Worm (Caenorhabditis elegans) whole organism, mixed stage, embryonic: Measurements from ENCODE around the gene arg-1.

Experiments
- blmp-1 ChIP-seq: fragments of 150-350 bp; optimal IDR thresholded peaks from 2 replicates; lab custom pipeline; 2014; ENCODE audit warnings: missing biosample characterization, missing genetic modification characterization
- ceh-43 ChIP-seq: fragments of 200-800 bp; sonication (Bioruptor generic); optimal IDR thresholded peaks from 2 replicates; lab custom pipeline; 2018; ENCODE audit warnings: mild to moderate bottlenecking, missing genetic modification characterization, moderate library complexity, missing compliant biosample characterization
- drap-1 ChIP-seq: fragments of 200-800 bp; sonication (Bioruptor generic); optimal IDR thresholded peaks from 3 replicates; lab custom pipeline; 2018; ENCODE audit warnings: mild to moderate bottlenecking, missing genetic modification characterization, missing compliant biosample characterization
- elt-1 ChIP-seq: sonication (generic microtip); optimal IDR thresholded peaks from 2 replicates; lab custom pipeline; 2017; ENCODE audit warnings: missing genetic modification characterization, mild to moderate bottlenecking, missing compliant biosample characterization, antibody characterized with exemption, moderate library complexity, borderline replicate concordance; ENCODE audit not compliant: insufficient read depth
- lin-13 ChIP-seq: fragments of 150-350 bp; optimal IDR thresholded peaks from 2 replicates; lab custom pipeline; 2014; ENCODE audit warnings: missing biosample characterization, missing genetic modification characterization
- mep-1 ChIP-seq: fragments of 150-350 bp; optimal IDR thresholded peaks from 2 replicates; lab custom pipeline; 2017; ENCODE audit warnings: missing biosample characterization, missing genetic modification reagents, missing genetic modification characterization, inconsistent platforms
- nhr-12 ChIP-seq: fragments of 150-350 bp; optimal IDR thresholded peaks from 2 replicates; lab custom pipeline; 2014; ENCODE audit warnings: missing biosample characterization, missing genetic modification characterization
- nhr-237 ChIP-seq: fragments of 150-350 bp; optimal IDR thresholded peaks from 2 replicates; lab custom pipeline; 2014; ENCODE audit warnings: missing biosample characterization, missing genetic modification characterization
- pha-4 ChIP-seq: fragments of 150-350 bp; optimal IDR thresholded peaks from 2 replicates; lab custom pipeline; 2018; ENCODE audit warnings: missing biosample characterization, missing genetic modification reagents, missing genetic modification characterization
- unc-39 ChIP-seq: fragments of 150-350 bp; optimal IDR thresholded peaks from 2 replicates; lab custom pipeline; 2014; ENCODE audit warnings: missing biosample characterization, missing genetic modification characterization
- ztf-11 ChIP-seq: fragments of 150-350 bp; optimal IDR thresholded peaks from 2 replicates; lab custom pipeline; 2014; ENCODE audit warnings: missing biosample characterization, missing genetic modification characterization

DNA sequence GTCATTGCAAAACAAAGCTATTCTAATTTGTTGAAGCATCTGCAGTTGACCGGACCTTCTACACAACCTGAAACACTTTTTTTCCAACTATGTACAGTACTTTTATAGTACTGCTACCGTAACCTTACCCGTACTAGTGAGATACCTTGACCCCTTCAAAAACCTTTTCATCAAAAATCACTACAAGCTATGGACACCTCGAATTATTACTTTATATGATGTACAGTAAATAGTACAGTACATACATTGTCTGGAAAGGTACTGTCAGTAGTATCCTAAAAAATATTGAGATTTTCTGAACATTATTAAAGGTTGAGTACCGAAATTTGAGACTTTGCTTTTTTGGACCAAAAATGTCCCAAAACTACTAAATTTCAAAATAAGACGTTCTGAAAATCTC lies 1.0 kb upstream of the arg-1 start:
- TF ChIP-seq lin-13 (tag; lab: Kevin White, UChicago) (no peak), drap-1 (no peak), unc-39 (tag; lab: Kevin White, UChicago) (no peak), ztf-11 (no peak), ceh-43 (GFP tag; lab: Kevin White, UChicago) (no peak), blmp-1 (tag; lab: Kevin White, UChicago) (no peak), mep-1 (tag; lab: Kevin White, UChicago) (no peak), nhr-237 (no peak), nhr-12 (tag; lab: Kevin White, UChicago) (no peak), pha-4 (tag; lab: Kevin White, UChicago) (no peak), elt-1 (tag; lab: Kevin White, UChicago) (no peak)
